Fruit fly (Drosophila melanogaster) whole organism, embryonic: ENCODE measurements around the gene CG4593.

Source experiments
- CG7786 ChIP-seq: fragments of 200-800 bp; sonication (Bioruptor generic); optimal IDR thresholded peaks from 2 replicates; lab custom pipeline; 2016; ENCODE audit warnings: missing biosample characterization, missing genetic modification characterization
- tll ChIP-seq, 2 experiments: fragments of 200-800 bp in 1 of 2; fragments of >200 bp in 1 of 2; sonication (Bioruptor generic) in 1 of 2; optimal IDR thresholded peaks; 2 replicates each; lab custom pipeline; 2017 to 2019; ENCODE audit warnings: missing biosample characterization in 2 of 2, missing genetic modification characterization in 2 of 2, mild to moderate bottlenecking in 1 of 2, moderate library complexity in 1 of 2

The CG4593 gene

dm6 chrX:7063563-7063962 lies 49.9 kb downstream of the CG4593 start (continued):
- no peak for TF ChIP-seq tll (GFP tag; optimal IDR thresholded peaks at IDR 0.05; lab: Kevin White, UChicago)
- TF ChIP-seq CG7786 = no peak
